Worm (Caenorhabditis elegans): ENCODE data around the gene C29F7.2.

Gene C29F7.2

ce11 chrX:13463793-13464192 lies 47.9 kb downstream of the C29F7.2 start, which contains the start of gene F02D10.2 (continued):
- TF ChIP-seq nhr-10 (tag; optimal IDR thresholded peaks at IDR 0.05) (no peak), egl-43 (GFP tag; IDR thresholded peaks at IDR 0.05) (no peak)

- TF ChIP-seq lim-7 (GFP tag; IDR thresholded peaks at IDR 0.05) (no peak), pha-4 (GFP tag; IDR thresholded peaks at IDR 0.05) (peak; percentile 7; the same call in 1 of the 2 replicates), pha-4 (tag; optimal IDR thresholded peaks at IDR 0.05) (no peak), duxl-1 (tag; optimal IDR thresholded peaks at IDR 0.05; ENCODE audit: poor library complexity) (no peak), daf-8 (GFP tag; IDR thresholded peaks at IDR 0.05) (no peak), lir-3 (tag; optimal IDR thresholded peaks at IDR 0.05) (no peak), unc-62 (GFP tag; optimal IDR thresholded peaks at IDR 0.05 in 1 of 2) (peak in 1 of 2 experiments; percentile 99), unc-62 (tag; optimal IDR thresholded peaks at IDR 0.05) (no peak), set-16 (GFP tag; IDR thresholded peaks at IDR 0.05) (peak; percentile 96)
Measured at ce11 chrX:13466926-13467866, 51.3 kb downstream of the C29F7.2 start, which contains the start of gene col-183. Gene col-183 (minus strand): TSS chrX:13467764.

All from whole organism, L4 larva.